Worm (Caenorhabditis elegans) whole organism, L4/young adult: ENCODE data around the gene K10C8.4.
A peak's percentile ranks its signal among the peaks of the same experiment; 100 is the strongest.

Experiments used
- W03F9.2 ChIP-seq: fragments of 150-350 bp; optimal IDR thresholded peaks from 2 replicates; lab custom pipeline; 2014; ENCODE audit warnings: missing biosample characterization, missing genetic modification characterization
- dao-5 ChIP-seq: sonication (generic microtip); optimal IDR thresholded peaks from 2 replicates; lab custom pipeline; 2016; ENCODE audit warnings: missing genotype, missing genetic modification characterization, moderate library complexity, missing compliant biosample characterization
- him-1 ChIP-seq: sonication (generic microtip); optimal IDR thresholded peaks from 2 replicates; lab custom pipeline; 2016; ENCODE audit warnings: missing genotype, missing genetic modification reagents, missing genetic modification characterization, missing compliant biosample characterization

K10C8.4 gene

DNA sequence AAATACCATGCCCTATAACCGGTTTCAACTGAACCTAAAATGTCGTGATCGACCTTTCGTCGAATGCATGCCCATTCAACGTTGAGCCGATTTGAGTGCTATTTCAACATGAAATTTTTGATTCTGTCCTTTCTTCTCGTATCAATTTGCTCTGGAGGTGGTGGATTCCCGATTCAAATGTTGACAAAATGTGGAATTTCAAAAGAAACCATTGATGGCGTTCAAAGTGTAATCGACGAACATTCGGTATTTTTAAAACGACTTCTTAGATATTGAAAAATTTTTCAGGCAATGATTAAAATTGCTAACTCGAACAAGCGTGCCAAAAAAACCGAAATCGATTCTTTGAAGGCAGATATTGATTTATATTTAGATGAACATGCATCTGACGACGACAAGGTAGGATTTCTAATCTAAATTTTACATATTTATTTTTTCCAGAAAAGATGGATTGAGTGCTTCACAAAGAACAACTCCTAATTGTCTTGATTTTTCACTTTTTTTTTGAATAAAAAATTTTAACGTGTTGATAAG, 31.1 kb downstream of the K10C8.4 start, which contains the start of gene R11D1.13:
Gene R11D1.13 (plus strand): TSS at position 51 of the 534 bp plus-strand sequence.
- TF ChIP-seq dao-5 (tag; lab: Kevin White, UChicago) (no peak), him-1 (tag; lab: Kevin White, UChicago) (no peak), W03F9.2 (tag; lab: Kevin White, UChicago) (no peak)

DNA sequence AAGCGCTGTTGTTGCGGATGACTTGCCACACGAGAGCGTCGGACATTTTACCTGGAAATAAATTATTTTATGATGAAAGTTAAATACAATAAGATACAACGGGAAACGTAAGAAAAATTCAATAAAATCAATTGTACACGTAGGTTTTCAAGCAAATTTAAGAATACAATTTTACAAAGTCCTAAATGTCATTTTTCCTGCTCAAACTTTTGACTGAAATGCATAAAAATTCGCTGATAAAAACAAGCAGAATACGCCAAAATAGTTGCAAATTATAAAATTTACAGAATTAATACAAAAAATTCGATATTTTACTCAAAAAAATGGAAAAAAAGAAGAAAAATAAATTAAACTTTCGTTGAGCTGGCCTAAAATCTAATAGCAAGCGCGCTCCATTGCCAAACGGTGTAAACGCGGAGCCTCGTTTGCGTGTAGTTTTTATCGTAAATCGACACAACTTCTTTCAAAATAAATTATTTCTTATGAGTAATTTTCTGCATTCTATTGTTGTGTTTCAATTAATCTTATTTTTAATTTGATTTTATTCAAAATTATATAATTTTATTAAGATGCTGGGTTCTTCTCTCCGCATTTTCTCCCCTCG, 32.1 kb downstream of the K10C8.4 start, which contains the start of the genes rpl-28 and mrpl-49:
Gene rpl-28 (minus strand): TSS at position 51 of the 604 bp plus-strand sequence.
Gene mrpl-49 (plus strand): TSS at position 570 of the 604 bp plus-strand sequence.
- peak; percentile 15 for TF ChIP-seq him-1 (tag; lab: Kevin White, UChicago)
- TF ChIP-seq W03F9.2 (tag; lab: Kevin White, UChicago), result peak; percentile 93
- TF ChIP-seq dao-5 (tag; lab: Kevin White, UChicago), result no peak

DNA sequence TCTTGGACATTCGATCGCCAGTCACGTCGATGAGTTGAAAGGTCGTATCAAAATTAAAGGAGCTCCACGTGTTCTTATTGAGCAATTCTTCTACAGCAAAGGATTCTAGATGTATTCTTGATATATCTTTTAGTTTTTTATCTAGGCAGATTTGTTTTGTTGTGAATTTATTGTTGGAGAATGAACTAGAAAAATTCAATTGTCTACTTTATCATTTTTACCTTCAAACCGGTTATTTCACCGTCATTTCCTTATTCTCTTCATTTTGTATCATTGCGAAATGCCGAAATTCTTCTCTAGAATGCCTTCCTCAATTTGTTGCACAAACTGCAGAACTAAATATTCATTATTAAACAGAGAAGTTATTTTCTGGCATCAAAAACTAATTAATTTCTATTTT, 33.2 kb downstream of the K10C8.4 start, which contains the start of gene R11D1.10:
Gene R11D1.10 (plus strand): TSS at position 301 of the 400 bp plus-strand sequence.
- TF ChIP-seq W03F9.2 (tag; lab: Kevin White, UChicago) (no peak), him-1 (tag; lab: Kevin White, UChicago) (no peak), dao-5 (tag; lab: Kevin White, UChicago) (no peak)

DNA sequence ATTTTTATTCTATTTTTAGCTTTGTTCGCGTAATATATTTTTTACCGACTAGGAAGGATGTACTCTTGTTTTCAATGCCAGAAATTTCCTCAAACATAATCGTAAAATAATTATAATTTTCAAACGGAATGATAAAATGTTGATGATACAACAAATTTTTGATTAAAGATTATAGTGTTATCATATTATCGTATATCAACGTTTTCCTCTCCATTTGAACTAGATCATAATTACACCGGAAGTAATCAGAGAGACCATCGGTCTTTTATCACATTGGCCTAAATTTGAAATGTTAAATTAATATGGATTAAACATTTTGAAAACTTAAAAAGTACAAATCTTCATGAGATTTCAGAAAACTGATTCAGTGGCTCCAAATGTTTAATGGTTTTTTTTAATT, 36.7 kb downstream of the K10C8.4 start:
- TF ChIP-seq W03F9.2 (tag; lab: Kevin White, UChicago) (no peak), dao-5 (tag; lab: Kevin White, UChicago) (no peak)

DNA sequence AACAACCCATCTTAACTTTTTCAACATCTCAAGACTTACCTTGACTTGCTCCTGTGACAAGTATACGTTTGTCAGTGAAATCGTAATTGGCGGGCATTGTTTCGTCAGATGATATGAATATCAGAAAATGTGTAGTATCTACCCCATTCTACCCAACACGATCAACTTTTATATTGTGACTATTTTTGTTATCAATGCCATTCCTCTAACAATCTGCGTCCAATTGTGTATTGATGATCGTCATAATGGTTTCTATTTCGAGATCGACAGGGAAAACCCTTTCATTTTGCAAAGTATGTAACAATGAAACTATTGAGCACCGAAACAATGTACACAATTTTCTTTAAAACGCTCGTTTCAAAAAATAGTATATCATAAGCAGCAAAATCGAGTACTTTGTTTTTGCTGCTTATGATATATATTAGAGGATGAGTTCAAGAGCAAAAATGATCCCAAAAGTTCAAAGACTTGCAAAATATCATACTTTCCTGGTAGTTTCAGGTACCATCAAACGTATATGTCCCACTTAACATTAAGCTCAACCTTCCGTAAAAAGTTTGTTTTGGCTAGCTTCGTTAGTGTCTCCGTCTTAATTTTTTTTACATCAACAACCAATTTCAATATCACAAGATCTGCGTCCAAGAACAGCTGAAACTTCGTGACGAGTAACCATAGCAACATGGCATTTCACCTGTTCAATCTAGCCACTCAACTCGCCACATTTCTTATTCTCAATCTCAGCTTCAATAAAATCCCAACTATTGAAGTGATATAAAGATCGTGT, 37.6 kb downstream of the K10C8.4 start, which contains the start of the genes dhs-21 and xbx-9:
Gene dhs-21 (minus strand): TSS at position 181 of the 784 bp plus-strand sequence.
Gene xbx-9 (plus strand): TSS at position 734 of the 784 bp plus-strand sequence.
- TF ChIP-seq him-1 (tag; lab: Kevin White, UChicago) (no peak), dao-5 (tag; lab: Kevin White, UChicago) (no peak), W03F9.2 (tag; lab: Kevin White, UChicago) (no peak)

- no peak for TF ChIP-seq W03F9.2 (tag; lab: Kevin White, UChicago)
- no peak for TF ChIP-seq him-1 (tag; lab: Kevin White, UChicago)
- TF ChIP-seq dao-5 (tag; lab: Kevin White, UChicago), result no peak
Observed at ce11 chrV:12736166-12736753, 40.2 kb downstream of the K10C8.4 start, which contains the start of gene cky-1. Gene cky-1 (plus strand): TSS chrV:12736703.

ce11 chrV:12741684-12742083, 45.6 kb downstream of the K10C8.4 start, which contains the start of gene hrg-7:
Gene hrg-7 (plus strand): TSS chrV:12742041.
- TF ChIP-seq dao-5 (tag; lab: Kevin White, UChicago) (no peak), W03F9.2 (tag; lab: Kevin White, UChicago) (no peak), him-1 (tag; lab: Kevin White, UChicago) (no peak)

- no peak for TF ChIP-seq W03F9.2 (tag; lab: Kevin White, UChicago)
- TF ChIP-seq him-1 (tag; lab: Kevin White, UChicago), result no peak
- no peak for TF ChIP-seq dao-5 (tag; lab: Kevin White, UChicago)
Observed at ce11 chrV:12743778-12744502, 47.9 kb downstream of the K10C8.4 start.

- TF ChIP-seq dao-5 (tag; lab: Kevin White, UChicago) (no peak), him-1 (tag; lab: Kevin White, UChicago) (no peak), W03F9.2 (tag; lab: Kevin White, UChicago) (no peak)
Observed at ce11 chrV:12744979-12745378, 48.9 kb downstream of the K10C8.4 start, which contains the start of gene C15C8.7. Gene C15C8.7 (minus strand): TSS chrV:12745050.
